Worm (Caenorhabditis elegans): ENCODE results near the gene Y37E11B.10.
A peak's percentile ranks its signal among the peaks of the same experiment; 100 is the strongest.

The Y37E11B.10 gene

ce11 chrIV:3648634-3649240 is 42.5 kb upstream of the Y37E11B.10 start, which contains the start of gene CC8.2 (continued):
- no peak for TF ChIP-seq attf-4 (tag; optimal IDR thresholded peaks at IDR 0.05)
- TF ChIP-seq nhr-41 (GFP tag; IDR thresholded peaks at IDR 0.05) = no peak
- TF ChIP-seq mxl-2 (GFP tag; conservative IDR thresholded peaks at IDR 0.05) = peak; percentile 59; the same call in 1 of the 2 replicates
- no peak for TF ChIP-seq egl-27 (tag; optimal IDR thresholded peaks at IDR 0.05)
- peak in 1 of 2 experiments; percentile 95 for TF ChIP-seq unc-62 (GFP tag; optimal IDR thresholded peaks at IDR 0.05 in 1 of 2)
- TF ChIP-seq unc-62 (tag; optimal IDR thresholded peaks at IDR 0.05) = no peak
- TF ChIP-seq daf-19 (GFP tag; conservative IDR thresholded peaks at IDR 0.05) = no peak
- no peak for TF ChIP-seq vab-7 (GFP tag; IDR thresholded peaks at IDR 0.05)
- no peak for TF ChIP-seq zfp-2 (tag; optimal IDR thresholded peaks at IDR 0.05)
- TF ChIP-seq ceh-82 (tag; optimal IDR thresholded peaks at IDR 0.05) = no peak
- TF ChIP-seq zag-1 (tag; optimal IDR thresholded peaks at IDR 0.05) = no peak
- TF ChIP-seq snpc-4 (tag; optimal IDR thresholded peaks at IDR 0.05) = no peak
- no peak for TF ChIP-seq madf-9 (GFP tag; conservative IDR thresholded peaks at IDR 0.05)
- no peak for TF ChIP-seq Y75B8A.6 (GFP tag; IDR thresholded peaks at IDR 0.05)
- peak; percentile 71 for TF ChIP-seq aha-1 (tag)
- TF ChIP-seq dmd-8 (GFP tag; IDR thresholded peaks at IDR 0.05) = no peak
- TF ChIP-seq lin-39 (tag; optimal IDR thresholded peaks at IDR 0.05) = no peak
- TF ChIP-seq skn-1 (tag; optimal IDR thresholded peaks at IDR 0.05) = no peak
- no peak for TF ChIP-seq R02D3.7 (tag; optimal IDR thresholded peaks at IDR 0.05)
- TF ChIP-seq hlh-11 (tag; optimal IDR thresholded peaks at IDR 0.05) = peak; percentile 85
- TF ChIP-seq pqm-1 (tag; optimal IDR thresholded peaks at IDR 0.05) = no peak
- TF ChIP-seq ces-1 (GFP tag; optimal IDR thresholded peaks at IDR 0.05) = no peak
- TF ChIP-seq Y48G9A.11 (GFP tag; IDR thresholded peaks at IDR 0.05) = no peak
- peak; percentile 61 for TF ChIP-seq nhr-28 (tag; optimal IDR thresholded peaks at IDR 0.05)
- peak; percentile 61 for TF ChIP-seq hlh-30 (tag; optimal IDR thresholded peaks at IDR 0.05; ENCODE audit: insufficient read depth)
- TF ChIP-seq aly-2 (tag; optimal IDR thresholded peaks at IDR 0.05) = no peak
- 0 out of 2 replicates have a peak, but pooled peaks have one; percentile 28 for TF ChIP-seq arid-1 (GFP tag; conservative IDR thresholded peaks at IDR 0.05)
- TF ChIP-seq T26A8.4 (GFP tag; IDR thresholded peaks at IDR 0.05) = no peak
- no peak for TF ChIP-seq fos-1 (tag; optimal IDR thresholded peaks at IDR 0.05)
- TF ChIP-seq mdl-1 (tag; optimal IDR thresholded peaks at IDR 0.05) = peak; percentile 44 to 62
- TF ChIP-seq ceh-44 (GFP tag; IDR thresholded peaks at IDR 0.05) = no peak
- TF ChIP-seq sdz-12 (GFP tag; optimal IDR thresholded peaks at IDR 0.05) = no peak
- TF ChIP-seq F10B5.3 (tag; optimal IDR thresholded peaks at IDR 0.05) = no peak
- no peak for TF ChIP-seq nhr-237 (tag; optimal IDR thresholded peaks at IDR 0.05)
- TF ChIP-seq lir-3 (tag; optimal IDR thresholded peaks at IDR 0.05) = no peak
- no peak for TF ChIP-seq unc-130 (GFP tag; optimal IDR thresholded peaks at IDR 0.05)
- no peak for TF ChIP-seq nhr-77 (tag; optimal IDR thresholded peaks at IDR 0.05)
- TF ChIP-seq saeg-2 (GFP tag; IDR thresholded peaks at IDR 0.05) = no peak
- TF ChIP-seq F49E8.2 (tag; optimal IDR thresholded peaks at IDR 0.05; ENCODE audit: borderline replicate concordance) = no peak
- no peak for TF ChIP-seq nhr-111 (GFP tag; optimal IDR thresholded peaks at IDR 0.05)
- TF ChIP-seq dve-1 (tag; optimal IDR thresholded peaks at IDR 0.05; ENCODE audit: insufficient read depth) = no peak
- TF ChIP-seq madf-5 (GFP tag; IDR thresholded peaks at IDR 0.05) = no peak
- no peak for TF ChIP-seq F44E2.7 (GFP tag; IDR thresholded peaks at IDR 0.05)
- no peak for TF ChIP-seq F26F4.8 (GFP tag; conservative IDR thresholded peaks at IDR 0.05)
- no peak for TF ChIP-seq lin-29 (GFP tag; IDR thresholded peaks at IDR 0.05)
- no peak for TF ChIP-seq ceh-62 (tag; optimal IDR thresholded peaks at IDR 0.05)
- TF ChIP-seq ceh-20 (GFP tag; IDR thresholded peaks at IDR 0.05) = peak; percentile 48; the same call in 1 of the 2 replicates
- TF ChIP-seq mdt-29 (GFP tag; IDR thresholded peaks at IDR 0.05) = no peak
- peak; percentile 81 for TF ChIP-seq set-16 (GFP tag; IDR thresholded peaks at IDR 0.05)
- peak; percentile 19 for TF ChIP-seq dpl-1 (GFP tag; optimal IDR thresholded peaks at IDR 0.05)
- no peak for TF ChIP-seq dmd-9 (GFP tag; IDR thresholded peaks at IDR 0.05)
- TF ChIP-seq nhr-25 (tag; optimal IDR thresholded peaks at IDR 0.05; ENCODE audit: borderline replicate concordance, insufficient read depth) = no peak

Data from whole organism, L4 larva.